Fruit fly (Drosophila melanogaster) whole organism, prepupa: ENCODE results near the gene RpL35A.

Source experiments
- CG10669 ChIP-seq: fragments of 200-800 bp; sonication (Bioruptor generic); optimal IDR thresholded peaks from 3 replicates; lab custom pipeline; 2018; ENCODE audit warnings: missing biosample characterization, mild to moderate bottlenecking, missing genetic modification characterization, moderate library complexity
- CG11294 ChIP-seq: fragments of 200-800 bp; sonication (Bioruptor generic); IDR thresholded peaks from 2 replicates; pipeline ENCODE4 v1.3.6; 2022; ENCODE audit warnings: missing biosample characterization, missing genetic modification characterization
- CG11902 ChIP-seq: fragments of 200-800 bp; sonication (Bioruptor generic); optimal IDR thresholded peaks from 3 replicates; lab custom pipeline; 2016; ENCODE audit warnings: missing biosample characterization, missing genetic modification characterization
- CG1621 ChIP-seq: fragments of 200-800 bp; sonication (Bioruptor generic); optimal IDR thresholded peaks from 3 replicates; lab custom pipeline; 2018; ENCODE audit warnings: missing biosample characterization, mild to moderate bottlenecking, missing genetic modification characterization
- CG16779 ChIP-seq: fragments of 200-800 bp; sonication (Bioruptor generic); optimal IDR thresholded peaks from 3 replicates; lab custom pipeline; 2017; ENCODE audit warnings: missing biosample characterization, mild to moderate bottlenecking, missing genetic modification characterization
- CG31627 ChIP-seq: fragments of 200-800 bp; sonication (Bioruptor generic); optimal IDR thresholded peaks from 3 replicates; lab custom pipeline; 2016; ENCODE audit warnings: missing biosample characterization, missing genetic modification characterization
- CG32006 ChIP-seq: fragments of 200-800 bp; sonication (Bioruptor generic); optimal IDR thresholded peaks from 3 replicates; lab custom pipeline; 2017; ENCODE audit warnings: missing biosample characterization, mild to moderate bottlenecking, missing genetic modification characterization
- CG3919 ChIP-seq: fragments of 200-800 bp; sonication (Bioruptor generic); optimal IDR thresholded peaks from 3 replicates; lab custom pipeline; 2016; ENCODE audit warnings: missing biosample characterization, missing genetic modification characterization
- CG4318 ChIP-seq: fragments of 200-800 bp; sonication (Bioruptor generic); optimal IDR thresholded peaks from 3 replicates; lab custom pipeline; 2017; ENCODE audit warnings: missing biosample characterization, mild to moderate bottlenecking, missing genetic modification characterization
- CG6792 ChIP-seq: fragments of 200-800 bp; sonication (Bioruptor generic); optimal IDR thresholded peaks from 3 replicates; lab custom pipeline; 2016; ENCODE audit warnings: missing biosample characterization, missing genetic modification characterization
- CG6854 ChIP-seq: fragments of 200-800 bp; sonication (Bioruptor generic); optimal IDR thresholded peaks from 2 replicates; lab custom pipeline; 2017; ENCODE audit warnings: missing biosample characterization, mild to moderate bottlenecking, missing genetic modification characterization
- CG8319 ChIP-seq: fragments of 200-800 bp; sonication (Bioruptor generic); optimal IDR thresholded peaks from 3 replicates; lab custom pipeline; 2016; ENCODE audit warnings: missing biosample characterization, missing genetic modification characterization
- Eip78C ChIP-seq: fragments of 200-800 bp; sonication (Bioruptor generic); peaks from one replicate; lab custom pipeline; 2016; ENCODE audit warnings: missing biosample characterization, missing genetic modification characterization
- Ets21C ChIP-seq: fragments of 200-800 bp; sonication (Bioruptor generic); optimal IDR thresholded peaks from 3 replicates; lab custom pipeline; 2016; ENCODE audit warnings: missing biosample characterization, missing genetic modification characterization
- Gug ChIP-seq: fragments of 200-800 bp; sonication (Bioruptor generic); IDR thresholded peaks from 2 replicates; pipeline ENCODE4 v1.3.6; 2022; ENCODE audit warnings: missing biosample characterization, missing genetic modification characterization
- Hr38 ChIP-seq: sonication (Bioruptor generic); optimal IDR thresholded peaks from 2 replicates; lab custom pipeline; 2016; ENCODE audit warnings: missing biosample characterization, missing genetic modification characterization
- Hr39 ChIP-seq: fragments of 200-800 bp; sonication (Bioruptor generic); optimal IDR thresholded peaks from 2 replicates; lab custom pipeline; 2016; ENCODE audit warnings: missing biosample characterization, missing genetic modification characterization
- Hr4 ChIP-seq: fragments of 200-800 bp; sonication (Bioruptor generic); optimal IDR thresholded peaks from 3 replicates; lab custom pipeline; 2016; ENCODE audit warnings: missing biosample characterization, missing genetic modification characterization
- Lpt ChIP-seq: fragments of 200-800 bp; sonication (Bioruptor generic); optimal IDR thresholded peaks from 3 replicates; lab custom pipeline; 2016; ENCODE audit warnings: missing biosample characterization, missing genetic modification characterization
- Met ChIP-seq: fragments of 200-800 bp; sonication (Bioruptor generic); optimal IDR thresholded peaks from 3 replicates; lab custom pipeline; 2016; ENCODE audit warnings: missing biosample characterization, missing genetic modification characterization
- OdsH ChIP-seq: fragments of 200-800 bp; sonication (Bioruptor generic); optimal IDR thresholded peaks from 3 replicates; lab custom pipeline; 2016; ENCODE audit warnings: missing biosample characterization, missing genetic modification characterization
- Smox ChIP-seq: fragments of 200-800 bp; sonication (Bioruptor generic); optimal IDR thresholded peaks from 3 replicates; lab custom pipeline; 2016; ENCODE audit warnings: missing biosample characterization, missing genetic modification characterization
- Sox102F ChIP-seq: fragments of 200-800 bp; sonication (Bioruptor generic); optimal IDR thresholded peaks from 2 replicates; lab custom pipeline; 2016; ENCODE audit warnings: missing biosample characterization, mild to moderate bottlenecking, missing genetic modification characterization
- Sox14 ChIP-seq: fragments of 200-800 bp; sonication (Bioruptor generic); optimal IDR thresholded peaks from 3 replicates; lab custom pipeline; 2016; ENCODE audit warnings: missing biosample characterization, missing genetic modification characterization
- achi ChIP-seq: fragments of 200-800 bp; sonication (Bioruptor generic); optimal IDR thresholded peaks from 3 replicates; lab custom pipeline; 2016; ENCODE audit warnings: missing biosample characterization, missing genetic modification characterization
- acj6 ChIP-seq: fragments of 200-800 bp; sonication (Bioruptor generic); optimal IDR thresholded peaks from 3 replicates; lab custom pipeline; 2016; ENCODE audit warnings: missing biosample characterization, missing genetic modification characterization
- dsx ChIP-seq: fragments of 200-800 bp; optimal IDR thresholded peaks from 3 replicates; lab custom pipeline; 2019; ENCODE audit warnings: missing biosample characterization, mild to moderate bottlenecking, missing genetic modification characterization, moderate library complexity; ENCODE audit not compliant: poor library complexity, severe bottlenecking
- eg ChIP-seq: fragments of 200-800 bp; sonication (Bioruptor generic); IDR thresholded peaks from 3 replicates; pipeline ENCODE4 v1.3.6; 2022; ENCODE audit warnings: missing biosample characterization, missing genetic modification characterization
- esn ChIP-seq: fragments of 200-800 bp; sonication (Bioruptor generic); optimal IDR thresholded peaks from 2 replicates; lab custom pipeline; 2016; ENCODE audit warnings: missing biosample characterization, mild to moderate bottlenecking, missing genetic modification characterization, moderate library complexity
- fd59A ChIP-seq: fragments of 200-800 bp; sonication (Bioruptor generic); optimal IDR thresholded peaks from 2 replicates; lab custom pipeline; 2017; ENCODE audit warnings: missing biosample characterization, mild to moderate bottlenecking, missing genetic modification characterization, missing genetic modification reagents
- fkh ChIP-seq: fragments of 200-800 bp; sonication (Bioruptor generic); optimal IDR thresholded peaks from 3 replicates; lab custom pipeline; 2017; ENCODE audit warnings: missing biosample characterization, mild to moderate bottlenecking, missing genetic modification characterization, moderate library complexity
- lz ChIP-seq: fragments of 200-800 bp; sonication (Bioruptor generic); optimal IDR thresholded peaks from 3 replicates; lab custom pipeline; 2016; ENCODE audit warnings: missing biosample characterization, missing genetic modification characterization
- net ChIP-seq: fragments of 200-800 bp; sonication (Bioruptor generic); optimal IDR thresholded peaks from 3 replicates; lab custom pipeline; 2016; ENCODE audit warnings: missing biosample characterization, missing genetic modification characterization
- salr ChIP-seq, 2 experiments: fragments of 200-800 bp; sonication (Bioruptor generic); optimal IDR thresholded peaks; 3 replicates each; lab custom pipeline; 2016 to 2018; ENCODE audit warnings: missing biosample characterization in 2 of 2, missing genetic modification characterization in 2 of 2, mild to moderate bottlenecking in 1 of 2
- spab ChIP-seq: fragments of 200-800 bp; sonication (Bioruptor generic); optimal IDR thresholded peaks from 2 replicates; lab custom pipeline; 2017; ENCODE audit warnings: missing biosample characterization, mild to moderate bottlenecking, missing genetic modification characterization, missing genetic modification reagents
- ss ChIP-seq, 2 experiments: fragments of 200-800 bp; sonication (Bioruptor generic); optimal IDR thresholded peaks; 2 replicates in 1 of 2; 3 replicates in 1 of 2; lab custom pipeline; 2017 to 2018; ENCODE audit warnings: mild to moderate bottlenecking in 2 of 2, missing biosample characterization in 2 of 2, missing genetic modification characterization in 2 of 2, moderate library complexity in 1 of 2
- svp ChIP-seq: fragments of 200-800 bp; sonication (Bioruptor generic); peaks from one replicate; lab custom pipeline; 2016; ENCODE audit warnings: missing biosample characterization, missing genetic modification characterization
- topi ChIP-seq: fragments of 200-800 bp; sonication (Bioruptor generic); optimal IDR thresholded peaks from 3 replicates; lab custom pipeline; 2016; ENCODE audit warnings: missing biosample characterization, missing genetic modification characterization
- vri ChIP-seq: fragments of 200-800 bp; sonication (Bioruptor generic); optimal IDR thresholded peaks from 3 replicates; lab custom pipeline; 2016; ENCODE audit warnings: missing biosample characterization, mild to moderate bottlenecking, missing genetic modification characterization

RpL35A gene

dm6 chr3R:5466875-5467274, at the start of gene RpL35A (continued):
- TF ChIP-seq esn (GFP tag; lab: Kevin White, UChicago) (peak; percentile 77), Ets21C (no peak), net (peak; percentile 85), CG10669 (GFP tag; lab: Kevin White, UChicago) (no peak), salr (GFP tag; optimal IDR thresholded peaks at IDR 0.05; lab: Kevin White, UChicago) (peak in 1 of 2 experiments; percentile 67), CG6792 (GFP tag; lab: Kevin White, UChicago) (peak; percentile 55), achi (GFP tag; lab: Kevin White, UChicago) (peak; percentile 58)

- TF ChIP-seq achi (GFP tag; lab: Kevin White, UChicago) (no peak), fkh (GFP tag; lab: Kevin White, UChicago) (peak; percentile 7), Eip78C (GFP tag; lab: Kevin White, UChicago) (peak; percentile 48)
Measured at dm6 chr3R:5516582-5517001, 49.7 kb upstream of the RpL35A start.

- peak; percentile 10 for TF ChIP-seq topi
- peak; percentile 71 for TF ChIP-seq svp
- TF ChIP-seq CG16779 (tag; lab: Kevin White, UChicago), result no peak
- no peak for TF ChIP-seq CG4318 (GFP tag; lab: Kevin White, UChicago)
- peak; percentile 36 for TF ChIP-seq Hr39 (GFP tag; lab: Kevin White, UChicago)
- TF ChIP-seq Eip78C (GFP tag; lab: Kevin White, UChicago), result peak; percentile 57
- no peak for TF ChIP-seq CG11294 (GFP tag; lab: Robert Waterston, UW)
- TF ChIP-seq ss (GFP tag; optimal IDR thresholded peaks at IDR 0.05; lab: Kevin White, UChicago), result no peak
- peak; percentile 15 for TF ChIP-seq Smox (GFP tag; lab: Kevin White, UChicago)
- TF ChIP-seq CG31627 (GFP tag; lab: Kevin White, UChicago), result peak; percentile 12
- no peak for TF ChIP-seq Sox102F (GFP tag; lab: Kevin White, UChicago)
- TF ChIP-seq Gug, result no peak
- no peak for TF ChIP-seq Hr4 (GFP tag; lab: Kevin White, UChicago)
- no peak for TF ChIP-seq Sox14 (GFP tag; lab: Kevin White, UChicago)
- TF ChIP-seq vri (GFP tag; lab: Kevin White, UChicago), result no peak
- TF ChIP-seq esn (GFP tag; lab: Kevin White, UChicago), result peak; percentile 10
- no peak for TF ChIP-seq dsx
- peak; percentile 3 for TF ChIP-seq lz (GFP tag; lab: Kevin White, UChicago)
- TF ChIP-seq Met, result peak; percentile 21
- no peak for TF ChIP-seq CG1621 (tag; lab: Kevin White, UChicago)
Measured at dm6 chr3R:5514759-5515158, 47.9 kb upstream of the RpL35A start.

dm6 chr3R:5503789-5504387, 37.0 kb upstream of the RpL35A start:
- no peak for TF ChIP-seq CG8319
- no peak for TF ChIP-seq acj6
- TF ChIP-seq Eip78C (GFP tag; lab: Kevin White, UChicago), result peak; percentile 57
- peak; percentile 21 for TF ChIP-seq fkh (GFP tag; lab: Kevin White, UChicago)
- no peak for TF ChIP-seq CG11902 (GFP tag; lab: Kevin White, UChicago)
- TF ChIP-seq spab (GFP tag; lab: Kevin White, UChicago), result no peak
- TF ChIP-seq CG6854 (GFP tag; lab: Kevin White, UChicago), result peak; percentile 28
- no peak for TF ChIP-seq Hr38 (GFP tag; lab: Kevin White, UChicago)
- TF ChIP-seq ss (GFP tag; optimal IDR thresholded peaks at IDR 0.05; lab: Kevin White, UChicago), result no peak
- TF ChIP-seq, all 60 proteins: peak for 3

dm6 chr3R:5502646-5503045, 35.7 kb upstream of the RpL35A start, which contains the start of gene NKCC:
TSS of gene NKCC (minus strand) at chr3R:5502702.
- no peak for TF ChIP-seq eg (GFP tag; lab: Robert Waterston, UW)
- no peak for TF ChIP-seq fd59A (GFP tag; lab: Kevin White, UChicago)
- no peak for TF ChIP-seq svp
- no peak for TF ChIP-seq Lpt
- TF ChIP-seq CG6854 (GFP tag; lab: Kevin White, UChicago), result no peak
- no peak for TF ChIP-seq CG10669 (GFP tag; lab: Kevin White, UChicago)
- no peak for TF ChIP-seq CG3919 (GFP tag; lab: Kevin White, UChicago)
- no peak for TF ChIP-seq ss (GFP tag; optimal IDR thresholded peaks at IDR 0.05; lab: Kevin White, UChicago)
- TF ChIP-seq topi, result no peak
- no peak for TF ChIP-seq CG32006
- no peak for TF ChIP-seq Gug
- no peak for TF ChIP-seq Met
- no peak for TF ChIP-seq OdsH (GFP tag; lab: Kevin White, UChicago)
- no peak for TF ChIP-seq Ets21C
- no peak for TF ChIP-seq CG8319
- no peak for TF ChIP-seq CG16779 (tag; lab: Kevin White, UChicago)
